Worm (Caenorhabditis elegans) whole organism, L1 larva: ENCODE results near the gene W03B1.9.

Source experiments
- alr-1 ChIP-seq: fragments of 200-800 bp; sonication (Bioruptor generic); optimal IDR thresholded peaks from 2 replicates; lab custom pipeline; 2018; ENCODE audit warnings: borderline replicate concordance, mild to moderate bottlenecking, missing genetic modification characterization, missing compliant biosample characterization
- ceh-82 ChIP-seq, 3 experiments: fragments of 150-350 bp in 1 of 3; sonication (generic microtip) in 2 of 3; optimal IDR thresholded peaks; 2 replicates each; lab custom pipeline; 2014 to 2017; ENCODE audit warnings: missing biosample characterization in 3 of 3, missing genetic modification characterization in 3 of 3
- ceh-90 ChIP-seq: sonication (generic microtip); optimal IDR thresholded peaks from 2 replicates; lab custom pipeline; 2016; ENCODE audit warnings: missing genetic modification characterization, missing compliant biosample characterization
- ces-1 ChIP-seq: fragments of 150-350 bp; optimal IDR thresholded peaks from 2 replicates; lab custom pipeline; 2014; ENCODE audit warnings: missing biosample characterization, missing genetic modification reagents, missing genetic modification characterization
- dpl-1 ChIP-seq, 3 experiments: fragments of 150-350 bp in 2 of 3; sonication (generic microtip) in 1 of 3; optimal IDR thresholded peaks; 2 replicates each; lab custom pipeline; 2014 to 2017; ENCODE audit warnings: missing biosample characterization in 3 of 3, missing genetic modification characterization in 3 of 3, missing genetic modification reagents in 3 of 3
- efl-1 ChIP-seq, 4 experiments: fragments of 150-350 bp; optimal IDR thresholded peaks in 3 of 4; peaks in 1 of 4; 1 replicate in 1 of 4; 2 replicates in 3 of 4; lab custom pipeline; 2014; ENCODE audit warnings: missing biosample characterization in 2 of 4, missing genetic modification characterization in 2 of 4, missing genetic modification reagents in 2 of 4
- elt-2 ChIP-seq: sonication (generic microtip); optimal IDR thresholded peaks from 2 replicates; lab custom pipeline; 2016; ENCODE audit warnings: missing genetic modification characterization, mild to moderate bottlenecking, inconsistent platforms, missing compliant biosample characterization, missing genetic modification reagents
- fos-1 ChIP-seq: fragments of 150-350 bp; optimal IDR thresholded peaks from 2 replicates; lab custom pipeline; 2014; ENCODE audit warnings: missing biosample characterization, missing genetic modification characterization
- nhr-12 ChIP-seq: sonication (generic microtip); optimal IDR thresholded peaks from 2 replicates; lab custom pipeline; 2017; ENCODE audit warnings: missing biosample characterization, missing genetic modification characterization
- nhr-76 ChIP-seq: sonication (generic microtip); optimal IDR thresholded peaks from 2 replicates; lab custom pipeline; 2017; ENCODE audit warnings: missing biosample characterization, missing genetic modification characterization
- nhr-77 ChIP-seq: fragments of 150-350 bp; optimal IDR thresholded peaks from 2 replicates; lab custom pipeline; 2014; ENCODE audit warnings: missing biosample characterization, missing genetic modification characterization
- pax-3 ChIP-seq: fragments of 200-800 bp; sonication (Bioruptor generic); optimal IDR thresholded peaks from 2 replicates; lab custom pipeline; 2018; ENCODE audit warnings: mild to moderate bottlenecking, missing genetic modification characterization, moderate library complexity, missing compliant biosample characterization
- pqm-1 ChIP-seq: sonication (generic microtip); optimal IDR thresholded peaks from 3 replicates; lab custom pipeline; 2017; ENCODE audit warnings: missing biosample characterization, missing genetic modification characterization
- skn-1 ChIP-seq: fragments of 150-350 bp; optimal IDR thresholded peaks from 2 replicates; lab custom pipeline; 2014; ENCODE audit warnings: missing biosample characterization, missing genetic modification characterization

DNA sequence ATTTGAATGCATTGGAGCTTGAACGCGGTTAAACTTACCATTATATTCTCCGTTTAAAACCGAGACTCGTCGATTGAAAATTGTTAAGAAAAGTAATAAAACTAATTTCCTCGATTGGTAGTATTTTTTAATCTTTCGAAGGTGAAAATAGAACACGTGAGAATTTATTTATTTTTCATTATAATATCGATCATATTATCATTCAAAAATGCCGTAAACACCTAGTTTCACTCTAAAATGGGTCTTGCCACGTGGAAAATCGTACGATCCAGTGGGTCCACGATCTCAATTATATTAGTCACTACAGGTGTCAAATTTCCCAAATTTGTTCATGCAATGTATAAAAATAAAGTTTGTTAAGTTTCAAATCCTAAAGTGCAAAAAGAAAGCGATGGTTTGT, at the start of gene W03B1.9:
- TF ChIP-seq alr-1 (tag; lab: Kevin White, UChicago) (no peak), fos-1 (tag; lab: Kevin White, UChicago) (no peak), nhr-77 (tag; lab: Kevin White, UChicago) (no peak), elt-2 (tag; lab: Kevin White, UChicago) (no peak), ces-1 (GFP tag; lab: Kevin White, UChicago) (no peak), nhr-76 (no peak), skn-1 (tag; lab: Kevin White, UChicago) (no peak), nhr-12 (tag; lab: Kevin White, UChicago) (no peak), ceh-82 (tag; optimal IDR thresholded peaks at IDR 0.05; lab: Kevin White, UChicago) (no peak), pqm-1 (tag; lab: Kevin White, UChicago) (no peak), dpl-1 (GFP tag; optimal IDR thresholded peaks at IDR 0.05; lab: Kevin White, UChicago) (no peak), pax-3 (no peak), efl-1 (optimal IDR thresholded peaks at IDR 0.05; lab: Kevin White, UChicago) (no peak), efl-1 (GFP tag; optimal IDR thresholded peaks at IDR 0.05 in 1 of 2; lab: Kevin White, UChicago) (no peak), ceh-90 (tag; lab: Kevin White, UChicago) (no peak)
